Worm (Caenorhabditis elegans) whole organism, L1 larva: ENCODE measurements around the gene C45B11.6.

Experiments used
- C04F5.9 ChIP-seq: sonication (generic microtip); optimal IDR thresholded peaks from 2 replicates; lab custom pipeline; 2016; ENCODE audit warnings: missing genetic modification characterization, missing compliant biosample characterization
- C16A3.4 ChIP-seq: fragments of 150-350 bp; optimal IDR thresholded peaks from 2 replicates; lab custom pipeline; 2014; ENCODE audit warnings: missing biosample characterization, missing genetic modification characterization
- Y116A8C.19 ChIP-seq: sonication (generic microtip); optimal IDR thresholded peaks from 2 replicates; lab custom pipeline; 2016; ENCODE audit warnings: missing compliant biosample characterization, missing genetic modification characterization, borderline replicate concordance
- aly-2 ChIP-seq: fragments of 150-350 bp; optimal IDR thresholded peaks from 2 replicates; lab custom pipeline; 2014; ENCODE audit warnings: missing biosample characterization, missing genetic modification characterization
- ama-1 ChIP-seq: fragments of 150-350 bp; optimal IDR thresholded peaks from 2 replicates; lab custom pipeline; 2014
- ceh-63 ChIP-seq: fragments of 200-800 bp; sonication (Bioruptor generic); optimal IDR thresholded peaks from 2 replicates; lab custom pipeline; 2018; ENCODE audit warnings: mild to moderate bottlenecking, missing genetic modification characterization, missing compliant biosample characterization
- ceh-8 ChIP-seq: fragments of 200-800 bp; sonication (Bioruptor generic); optimal IDR thresholded peaks from 2 replicates; lab custom pipeline; 2018; ENCODE audit warnings: mild to moderate bottlenecking, missing genetic modification characterization, moderate library complexity, missing compliant biosample characterization
- ceh-82 ChIP-seq, 3 experiments: fragments of 150-350 bp in 1 of 3; sonication (generic microtip) in 2 of 3; optimal IDR thresholded peaks; 2 replicates each; lab custom pipeline; 2014 to 2017; ENCODE audit warnings: missing biosample characterization in 3 of 3, missing genetic modification characterization in 3 of 3
- ceh-90 ChIP-seq: sonication (generic microtip); optimal IDR thresholded peaks from 2 replicates; lab custom pipeline; 2016; ENCODE audit warnings: missing genetic modification characterization, missing compliant biosample characterization
- dsc-1 ChIP-seq: sonication (generic microtip); optimal IDR thresholded peaks from 2 replicates; lab custom pipeline; 2016; ENCODE audit warnings: mild to moderate bottlenecking, missing genetic modification characterization, missing compliant biosample characterization
- efl-1 ChIP-seq, 4 experiments: fragments of 150-350 bp; optimal IDR thresholded peaks in 3 of 4; peaks in 1 of 4; 1 replicate in 1 of 4; 2 replicates in 3 of 4; lab custom pipeline; 2014; ENCODE audit warnings: missing biosample characterization in 2 of 4, missing genetic modification characterization in 2 of 4, missing genetic modification reagents in 2 of 4
- efl-3 ChIP-seq: fragments of 200-800 bp; sonication (Bioruptor generic); optimal IDR thresholded peaks from 2 replicates; lab custom pipeline; 2018; ENCODE audit warnings: mild to moderate bottlenecking, missing genetic modification characterization, missing compliant biosample characterization
- egl-13 ChIP-seq: sonication (generic microtip); optimal IDR thresholded peaks from 2 replicates; lab custom pipeline; 2016; ENCODE audit warnings: missing genotype, missing genetic modification reagents, missing genetic modification characterization, missing compliant biosample characterization
- egl-27 ChIP-seq, 2 experiments: fragments of 150-350 bp in 1 of 2; sonication (generic microtip); optimal IDR thresholded peaks; 3 replicates each; lab custom pipeline; 2017 to 2018; ENCODE audit warnings: missing biosample characterization in 2 of 2, missing genetic modification characterization in 2 of 2, missing genetic modification reagents in 2 of 2
- elt-2 ChIP-seq: sonication (generic microtip); optimal IDR thresholded peaks from 2 replicates; lab custom pipeline; 2016; ENCODE audit warnings: missing genetic modification characterization, mild to moderate bottlenecking, inconsistent platforms, missing compliant biosample characterization, missing genetic modification reagents
- fkh-10 ChIP-seq: sonication (generic microtip); optimal IDR thresholded peaks from 2 replicates; lab custom pipeline; 2017; ENCODE audit warnings: missing biosample characterization, missing genetic modification reagents, missing genetic modification characterization
- fkh-4 ChIP-seq: sonication (generic microtip); optimal IDR thresholded peaks from 2 replicates; lab custom pipeline; 2016; ENCODE audit warnings: missing compliant biosample characterization, missing genetic modification characterization, borderline replicate concordance
- hlh-17 ChIP-seq: fragments of 200-800 bp; sonication (Bioruptor generic); optimal IDR thresholded peaks from 2 replicates; lab custom pipeline; 2018; ENCODE audit warnings: missing genetic modification characterization, mild to moderate bottlenecking, missing compliant biosample characterization, moderate library complexity, borderline replicate concordance
- hlh-4 ChIP-seq: sonication (generic microtip); optimal IDR thresholded peaks from 2 replicates; lab custom pipeline; 2016; ENCODE audit warnings: mild to moderate bottlenecking, missing genetic modification characterization, missing compliant biosample characterization
- hpl-2 ChIP-seq: fragments of 150-350 bp; optimal IDR thresholded peaks from 2 replicates; lab custom pipeline; 2014; ENCODE audit warnings: missing biosample characterization, missing genetic modification reagents, missing genetic modification characterization
- isw-1 ChIP-seq: fragments of 200-800 bp; sonication (Bioruptor generic); IDR thresholded peaks from 2 replicates; pipeline ENCODE4 v1.3.6; 2022; ENCODE audit warnings: missing genetic modification characterization, missing compliant biosample characterization
- lin-15B ChIP-seq: fragments of 150-350 bp; sonication (generic microtip); optimal IDR thresholded peaks from 3 replicates; lab custom pipeline; 2014; ENCODE audit warnings: missing biosample characterization, missing genetic modification characterization
- lsy-2 ChIP-seq, 2 experiments: fragments of 150-350 bp; optimal IDR thresholded peaks; 2 replicates each; lab custom pipeline; 2014; ENCODE audit warnings: missing biosample characterization in 2 of 2, missing genetic modification characterization in 2 of 2
- mef-2 ChIP-seq: fragments of 150-350 bp; optimal IDR thresholded peaks from 2 replicates; lab custom pipeline; 2014; ENCODE audit warnings: missing biosample characterization, missing genetic modification characterization
- mep-1 ChIP-seq: fragments of 150-350 bp; optimal IDR thresholded peaks from 2 replicates; lab custom pipeline; 2014; ENCODE audit warnings: missing biosample characterization, missing genetic modification characterization
- nhr-12 ChIP-seq: sonication (generic microtip); optimal IDR thresholded peaks from 2 replicates; lab custom pipeline; 2017; ENCODE audit warnings: missing biosample characterization, missing genetic modification characterization
- nhr-28 ChIP-seq: fragments of 150-350 bp; optimal IDR thresholded peaks from 2 replicates; lab custom pipeline; 2014; ENCODE audit warnings: missing biosample characterization, missing genetic modification characterization
- nhr-47 ChIP-seq: sonication (generic microtip); optimal IDR thresholded peaks from 2 replicates; lab custom pipeline; 2016; ENCODE audit warnings: mild to moderate bottlenecking, missing genetic modification characterization, moderate library complexity, missing compliant biosample characterization
- nhr-71 ChIP-seq: sonication (generic microtip); optimal IDR thresholded peaks from 2 replicates; lab custom pipeline; 2016; ENCODE audit warnings: mild to moderate bottlenecking, missing genetic modification characterization, moderate library complexity, missing compliant biosample characterization
- nhr-77 ChIP-seq: fragments of 150-350 bp; optimal IDR thresholded peaks from 2 replicates; lab custom pipeline; 2014; ENCODE audit warnings: missing biosample characterization, missing genetic modification characterization
- nhr-85 ChIP-seq: sonication (generic microtip); peaks from one replicate; lab custom pipeline; 2016; ENCODE audit warnings: missing genetic modification characterization, inconsistent platforms, missing compliant biosample characterization
- pag-3 ChIP-seq: sonication (generic microtip); optimal IDR thresholded peaks from 2 replicates; lab custom pipeline; 2017; ENCODE audit warnings: missing genetic modification characterization, mild to moderate bottlenecking, missing compliant biosample characterization, antibody characterized with exemption, borderline replicate concordance; ENCODE audit not compliant: insufficient read depth
- pax-3 ChIP-seq: fragments of 200-800 bp; sonication (Bioruptor generic); optimal IDR thresholded peaks from 2 replicates; lab custom pipeline; 2018; ENCODE audit warnings: mild to moderate bottlenecking, missing genetic modification characterization, moderate library complexity, missing compliant biosample characterization
- pqm-1 ChIP-seq: sonication (generic microtip); optimal IDR thresholded peaks from 3 replicates; lab custom pipeline; 2017; ENCODE audit warnings: missing biosample characterization, missing genetic modification characterization
- skn-1 ChIP-seq: fragments of 150-350 bp; optimal IDR thresholded peaks from 2 replicates; lab custom pipeline; 2014; ENCODE audit warnings: missing biosample characterization, missing genetic modification characterization
- sptf-1 ChIP-seq: fragments of 150-350 bp; optimal IDR thresholded peaks from 2 replicates; lab custom pipeline; 2014; ENCODE audit warnings: missing biosample characterization, missing genetic modification characterization
- sup-37 ChIP-seq: fragments of 200-800 bp; sonication (Bioruptor generic); optimal IDR thresholded peaks from 2 replicates; lab custom pipeline; 2018; ENCODE audit warnings: mild to moderate bottlenecking, missing genetic modification characterization, missing compliant biosample characterization
- tlp-1 ChIP-seq: fragments of 150-350 bp; optimal IDR thresholded peaks from 2 replicates; lab custom pipeline; 2014; ENCODE audit warnings: missing biosample characterization, missing genetic modification characterization
- unc-130 ChIP-seq: fragments of 150-350 bp; optimal IDR thresholded peaks from 2 replicates; lab custom pipeline; 2017; ENCODE audit warnings: missing biosample characterization, missing genetic modification characterization, inconsistent platforms
- unc-62 ChIP-seq: fragments of 150-350 bp; optimal IDR thresholded peaks from 2 replicates; lab custom pipeline; 2014; ENCODE audit warnings: missing biosample characterization, missing genetic modification reagents, missing genetic modification characterization
- unc-98 ChIP-seq: fragments of 200-800 bp; sonication (Bioruptor generic); IDR thresholded peaks from 2 replicates; pipeline ENCODE4 v1.3.6; 2022; ENCODE audit warnings: missing genetic modification characterization, missing compliant biosample characterization
- vab-15 ChIP-seq: sonication (generic microtip); optimal IDR thresholded peaks from 2 replicates; lab custom pipeline; 2017; ENCODE audit warnings: missing genotype, mild to moderate bottlenecking, missing genetic modification characterization, missing compliant biosample characterization
- xbp-1 ChIP-seq: sonication (generic microtip); optimal IDR thresholded peaks from 2 replicates; lab custom pipeline; 2016; ENCODE audit warnings: missing genetic modification characterization, missing compliant biosample characterization
- zip-4 ChIP-seq: fragments of 200-800 bp; sonication (Bioruptor generic); optimal IDR thresholded peaks from 2 replicates; lab custom pipeline; 2018; ENCODE audit warnings: mild to moderate bottlenecking, missing genetic modification characterization, moderate library complexity, missing compliant biosample characterization
- ztf-11 ChIP-seq, 2 experiments: sonication (generic microtip); optimal IDR thresholded peaks; 2 replicates each; lab custom pipeline; 2016 to 2017; ENCODE audit warnings: missing genetic modification characterization in 2 of 2, missing biosample characterization in 1 of 2, missing compliant biosample characterization in 1 of 2
- ztf-4 ChIP-seq: fragments of 150-350 bp; optimal IDR thresholded peaks from 2 replicates; lab custom pipeline; 2014; ENCODE audit warnings: missing biosample characterization, missing genetic modification characterization

The C45B11.6 gene

DNA sequence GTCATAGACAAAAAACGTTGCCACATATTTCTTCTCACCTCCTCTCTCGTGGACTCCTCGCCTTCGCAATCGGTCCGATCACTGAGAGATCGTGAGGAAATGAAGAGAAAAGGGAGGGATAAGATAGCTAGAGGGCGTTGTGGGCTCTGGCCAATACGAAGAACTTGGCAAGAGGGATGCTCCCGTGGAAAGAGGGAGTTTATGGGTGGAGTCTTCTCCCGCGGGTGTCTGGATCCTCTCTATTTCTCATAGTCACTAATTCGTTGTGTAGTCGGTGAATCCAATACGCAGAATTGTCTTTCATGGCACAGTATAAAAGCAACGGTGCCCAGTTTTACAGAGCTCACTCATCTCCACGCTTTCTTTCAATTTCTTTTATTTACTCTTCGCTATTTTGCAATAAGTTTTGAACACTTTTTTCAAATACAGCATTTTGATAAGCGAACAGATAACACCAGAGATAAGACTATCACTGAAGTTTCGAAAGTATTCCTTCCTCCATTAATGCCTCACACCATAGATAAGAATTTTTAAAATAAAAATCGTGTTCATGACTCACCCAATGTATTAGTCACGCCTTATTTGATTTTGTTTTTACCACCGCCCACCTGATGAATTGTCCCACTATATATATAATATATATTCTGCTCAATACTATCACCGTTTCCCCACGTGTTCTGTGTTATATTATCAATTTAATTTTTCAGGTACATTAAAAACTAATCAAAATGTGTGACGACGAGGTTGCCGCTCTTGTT, 36.7 kb downstream of the C45B11.6 start, which contains the start of gene act-1 (continued):
- TF ChIP-seq lin-15B (tag; lab: Kevin White, UChicago): no peak
- no peak for TF ChIP-seq skn-1 (tag; lab: Kevin White, UChicago)
- peak; percentile 14 for TF ChIP-seq zip-4 (GFP tag; lab: Kevin White, UChicago)
- TF ChIP-seq ceh-82 (tag; optimal IDR thresholded peaks at IDR 0.05; lab: Kevin White, UChicago): no peak
- TF ChIP-seq unc-98: no peak; the same call in 1 of the 2 replicates
- no peak for TF ChIP-seq isw-1
- TF ChIP-seq pag-3 (tag; lab: Kevin White, UChicago): peak; percentile 35
- no peak for TF ChIP-seq fkh-10 (GFP tag; lab: Kevin White, UChicago)
- no peak for TF ChIP-seq egl-27 (tag; optimal IDR thresholded peaks at IDR 0.05; lab: Kevin White, UChicago)
- peak; percentile 75 for TF ChIP-seq tlp-1 (tag; lab: Kevin White, UChicago)
- TF ChIP-seq nhr-77 (tag; lab: Kevin White, UChicago): peak; percentile 50
- no peak for TF ChIP-seq nhr-85
- TF ChIP-seq ztf-11 (tag; optimal IDR thresholded peaks at IDR 0.05; lab: Kevin White, UChicago): no peak
- no peak for TF ChIP-seq nhr-12 (tag; lab: Kevin White, UChicago)
- TF ChIP-seq unc-130 (tag; lab: Kevin White, UChicago): peak; percentile 19
- no peak for TF ChIP-seq mep-1 (tag; lab: Kevin White, UChicago)
- TF ChIP-seq nhr-28 (tag; lab: Kevin White, UChicago): no peak
- no peak for TF ChIP-seq vab-15 (tag; lab: Kevin White, UChicago)
- TF ChIP-seq nhr-47 (tag; lab: Kevin White, UChicago): peak; percentile 21
- TF ChIP-seq C16A3.4 (tag; lab: Kevin White, UChicago): no peak
- TF ChIP-seq efl-3 (GFP tag; lab: Kevin White, UChicago): no peak
- no peak for TF ChIP-seq C04F5.9 (tag; lab: Kevin White, UChicago)
- TF ChIP-seq hlh-4 (tag; lab: Kevin White, UChicago): no peak
- no peak for TF ChIP-seq hpl-2
- TF ChIP-seq fkh-4 (tag; lab: Kevin White, UChicago): peak; percentile 44
- TF ChIP-seq aly-2 (tag; lab: Kevin White, UChicago): no peak
- no peak for TF ChIP-seq sup-37 (GFP tag; lab: Kevin White, UChicago)
- no peak for TF ChIP-seq egl-13 (tag; lab: Kevin White, UChicago)
- TF ChIP-seq unc-62 (GFP tag; lab: Kevin White, UChicago): no peak
- TF ChIP-seq pax-3 (tag; lab: Kevin White, UChicago): no peak
- no peak for TF ChIP-seq ceh-63
- TF ChIP-seq ceh-90 (tag; lab: Kevin White, UChicago): no peak
- TF ChIP-seq pqm-1 (tag; lab: Kevin White, UChicago): peak; percentile 65
- TF ChIP-seq elt-2: peak; percentile 86
- no peak for TF ChIP-seq ztf-4 (tag; lab: Kevin White, UChicago)
- peak; percentile 11 to 51 for TF ChIP-seq lsy-2 (tag; optimal IDR thresholded peaks at IDR 0.05; lab: Kevin White, UChicago)
- TF ChIP-seq nhr-71 (tag; lab: Kevin White, UChicago): peak; percentile 85
- peak; percentile 1 for TF ChIP-seq xbp-1 (tag; lab: Kevin White, UChicago)
- no peak for TF ChIP-seq Y116A8C.19 (tag; lab: Kevin White, UChicago)
- peak in 1 of 2 experiments; percentile 18 for TF ChIP-seq efl-1 (optimal IDR thresholded peaks at IDR 0.05; lab: Kevin White, UChicago)
- TF ChIP-seq efl-1 (GFP tag; optimal IDR thresholded peaks at IDR 0.05 in 1 of 2; lab: Kevin White, UChicago): peak in 1 of 2 experiments; percentile 71
- no peak for TF ChIP-seq ama-1
- no peak for TF ChIP-seq mef-2 (tag; lab: Kevin White, UChicago)
- no peak for TF ChIP-seq ceh-8 (GFP tag; lab: Kevin White, UChicago)
- TF ChIP-seq sptf-1 (tag; lab: Kevin White, UChicago): no peak
- peak; percentile 60 for TF ChIP-seq dsc-1 (tag; lab: Kevin White, UChicago)
- no peak for TF ChIP-seq hlh-17
